Fruit fly (Drosophila melanogaster) whole organism: ENCODE measurements around the gene CG13784.

Experiments
- CG8478 ChIP-seq: fragments of >200 bp; optimal IDR thresholded peaks from 2 replicates; lab custom pipeline; 2018; ENCODE audit warnings: inconsistent platforms
- usp ChIP-seq: fragments of >200 bp; optimal IDR thresholded peaks from 2 replicates; lab custom pipeline; 2017; ENCODE audit warnings: missing biosample characterization, missing genetic modification characterization, mixed read lengths

- TF ChIP-seq CG8478 (lab: Kevin White, UChicago): no peak
- TF ChIP-seq usp (GFP tag; lab: Kevin White, UChicago): no peak
Measured at dm6 chr2L:7248114-7248513, 28.3 kb upstream of the CG13784 start.
